Worm (Caenorhabditis elegans): ENCODE results near the gene pyc-1.
A peak's percentile ranks its signal among the peaks of the same experiment; 100 is the strongest.

The pyc-1 gene

ce11 chrV:11862817-11863216, 40.5 kb upstream of the pyc-1 start, which contains the start of gene R13H4.6:
TSS of gene R13H4.6 (plus strand) at chrV:11863117.
- TF ChIP-seq mdl-1 (tag; optimal IDR thresholded peaks at IDR 0.05): no peak
- TF ChIP-seq lsy-2 (tag; optimal IDR thresholded peaks at IDR 0.05): no peak
- TF ChIP-seq efl-1 (optimal IDR thresholded peaks at IDR 0.05): no peak
- peak in 1 of 2 experiments; percentile 3 for TF ChIP-seq efl-1 (GFP tag; optimal IDR thresholded peaks at IDR 0.05 in 1 of 2)
- TF ChIP-seq C04F5.9 (tag; optimal IDR thresholded peaks at IDR 0.05): no peak
- TF ChIP-seq alr-1 (tag; optimal IDR thresholded peaks at IDR 0.05; ENCODE audit: borderline replicate concordance): no peak
- TF ChIP-seq lin-14 (GFP tag; optimal IDR thresholded peaks at IDR 0.05): no peak

- TF ChIP-seq ceh-8 (GFP tag; optimal IDR thresholded peaks at IDR 0.05): peak; percentile 63
- TF ChIP-seq lir-3 (tag; optimal IDR thresholded peaks at IDR 0.05; ENCODE audit: poor library complexity): no peak
- TF ChIP-seq nhr-12 (tag; optimal IDR thresholded peaks at IDR 0.05): no peak
- no peak for TF ChIP-seq pqm-1 (tag; optimal IDR thresholded peaks at IDR 0.05)
- no peak for TF ChIP-seq C16A3.4 (tag; optimal IDR thresholded peaks at IDR 0.05)
- no peak for TF ChIP-seq dsc-1 (tag; optimal IDR thresholded peaks at IDR 0.05)
- no peak for TF ChIP-seq grh-1 (GFP tag; IDR thresholded peaks at IDR 0.05)
- no peak for TF ChIP-seq zip-4 (GFP tag; optimal IDR thresholded peaks at IDR 0.05)
- no peak for TF ChIP-seq lin-13 (GFP tag; optimal IDR thresholded peaks at IDR 0.05)
- no peak for TF ChIP-seq lin-35 (GFP tag; optimal IDR thresholded peaks at IDR 0.05)
- TF ChIP-seq fkh-8 (tag; optimal IDR thresholded peaks at IDR 0.05): peak; percentile 36
- no peak for TF ChIP-seq alr-1 (tag; optimal IDR thresholded peaks at IDR 0.05; ENCODE audit: borderline replicate concordance)
- TF ChIP-seq mab-9 (GFP tag; IDR thresholded peaks at IDR 0.05): no peak
- peak; percentile 13 for TF ChIP-seq lin-14 (GFP tag; optimal IDR thresholded peaks at IDR 0.05)
- TF ChIP-seq lin-15B (tag; optimal IDR thresholded peaks at IDR 0.05): no peak
- TF ChIP-seq nhr-19 (GFP tag; conservative IDR thresholded peaks at IDR 0.05): no peak
- no peak for TF ChIP-seq efl-1 (optimal IDR thresholded peaks at IDR 0.05)
- TF ChIP-seq efl-1 (GFP tag; optimal IDR thresholded peaks at IDR 0.05 in 1 of 2): no peak
- peak; percentile 10 for TF ChIP-seq fos-1 (tag; optimal IDR thresholded peaks at IDR 0.05)
- TF ChIP-seq nhr-71 (tag; optimal IDR thresholded peaks at IDR 0.05): peak; percentile 31
- no peak for TF ChIP-seq elt-3 (tag; optimal IDR thresholded peaks at IDR 0.05)
- no peak for TF ChIP-seq xbp-1 (tag; optimal IDR thresholded peaks at IDR 0.05)
- no peak for TF ChIP-seq pax-3 (tag; optimal IDR thresholded peaks at IDR 0.05)
These were observed 39.7 kb upstream of the pyc-1 start for ce11 chrV:11861880-11862544.

- no peak for TF ChIP-seq nhr-20 (tag; optimal IDR thresholded peaks at IDR 0.05)
- no peak for TF ChIP-seq grh-1 (GFP tag; IDR thresholded peaks at IDR 0.05)
- TF ChIP-seq unc-130 (tag; optimal IDR thresholded peaks at IDR 0.05): no peak
- TF ChIP-seq lin-14 (GFP tag; optimal IDR thresholded peaks at IDR 0.05): peak; percentile 50
- TF ChIP-seq dsc-1 (tag; optimal IDR thresholded peaks at IDR 0.05): peak; percentile 4
- TF ChIP-seq hlh-4 (tag; optimal IDR thresholded peaks at IDR 0.05): no peak
These were observed 38.0 kb upstream of the pyc-1 start, which contains the start of gene R13H4.5 for ce11 chrV:11860375-11860774. TSS of gene R13H4.5 (plus strand) at chrV:11860675.

ce11 chrV:11859082-11859858, 36.9 kb upstream of the pyc-1 start:
- TF ChIP-seq unc-130 (tag; optimal IDR thresholded peaks at IDR 0.05): no peak
- TF ChIP-seq fkh-8 (tag; optimal IDR thresholded peaks at IDR 0.05): no peak
- no peak for TF ChIP-seq nhr-28 (tag; optimal IDR thresholded peaks at IDR 0.05)
- no peak for TF ChIP-seq unc-98 (GFP tag; IDR thresholded peaks at IDR 0.05)
- TF ChIP-seq ces-1 (GFP tag; optimal IDR thresholded peaks at IDR 0.05): no peak
- no peak for TF ChIP-seq nhr-237 (tag; optimal IDR thresholded peaks at IDR 0.05)
- TF ChIP-seq snu-23 (GFP tag; optimal IDR thresholded peaks at IDR 0.05): peak; percentile 41
- TF ChIP-seq fos-1 (tag; optimal IDR thresholded peaks at IDR 0.05): no peak
- no peak for TF ChIP-seq ama-1 (optimal IDR thresholded peaks at IDR 0.05)
- TF ChIP-seq ceh-8 (GFP tag; optimal IDR thresholded peaks at IDR 0.05): no peak
- peak in 4 of 6 experiments; percentile 24 to 77 (median 54) for TF ChIP-seq elt-3 (tag; optimal IDR thresholded peaks at IDR 0.05)
- TF ChIP-seq C34B4.2 (tag; optimal IDR thresholded peaks at IDR 0.05): no peak
- TF ChIP-seq irx-1 (tag; optimal IDR thresholded peaks at IDR 0.05): no peak
- no peak for TF ChIP-seq hlh-4 (tag; optimal IDR thresholded peaks at IDR 0.05)
- no peak for TF ChIP-seq egl-13 (tag; optimal IDR thresholded peaks at IDR 0.05)
- no peak for TF ChIP-seq mab-9 (GFP tag; IDR thresholded peaks at IDR 0.05)
- peak; percentile 17 for TF ChIP-seq nhr-90 (tag; optimal IDR thresholded peaks at IDR 0.05; ENCODE audit: poor library complexity)
- TF ChIP-seq tlp-1 (tag; optimal IDR thresholded peaks at IDR 0.05): no peak
- TF ChIP-seq lin-13 (GFP tag; optimal IDR thresholded peaks at IDR 0.05): no peak
- peak; percentile 62 for TF ChIP-seq nhr-71 (tag; optimal IDR thresholded peaks at IDR 0.05)
- peak; percentile 14 for TF ChIP-seq tbx-2 (tag; optimal IDR thresholded peaks at IDR 0.05)
- TF ChIP-seq nhr-84 (tag; optimal IDR thresholded peaks at IDR 0.05): no peak
- no peak for TF ChIP-seq mef-2 (tag; optimal IDR thresholded peaks at IDR 0.05)
- TF ChIP-seq lin-35 (GFP tag; optimal IDR thresholded peaks at IDR 0.05): peak in 1 of 2 experiments; percentile 38
- peak in 1 of 2 experiments; percentile 67 for TF ChIP-seq lsy-2 (tag; optimal IDR thresholded peaks at IDR 0.05)
